Worm (Caenorhabditis elegans): ENCODE data around the gene F16H6.10.

ce11 chrV:18241328-18241727, 17.1 kb upstream of the F16H6.10 start, which contains the start of gene R10E8.8:
- no peak for TF ChIP-seq unc-86 (tag; optimal IDR thresholded peaks at IDR 0.05)
- no peak for TF ChIP-seq ceh-9 (tag; optimal IDR thresholded peaks at IDR 0.05)
- TF ChIP-seq che-1 (tag; optimal IDR thresholded peaks at IDR 0.05) = no peak
- TF ChIP-seq gmeb-2 (tag; optimal IDR thresholded peaks at IDR 0.05) = no peak
- no peak for TF ChIP-seq Y22D7AL.16 (tag; optimal IDR thresholded peaks at IDR 0.05)
- TF ChIP-seq ceh-45 (GFP tag; IDR thresholded peaks at IDR 0.05) = no peak
- TF ChIP-seq nhr-11 (tag; optimal IDR thresholded peaks at IDR 0.05) = no peak

Measured in whole organism, late embryonic.